Fruit fly (Drosophila melanogaster): Measurements from ENCODE around the gene CG3815.
A peak's percentile ranks its signal among the peaks of the same experiment; 100 is the strongest.

DNA sequence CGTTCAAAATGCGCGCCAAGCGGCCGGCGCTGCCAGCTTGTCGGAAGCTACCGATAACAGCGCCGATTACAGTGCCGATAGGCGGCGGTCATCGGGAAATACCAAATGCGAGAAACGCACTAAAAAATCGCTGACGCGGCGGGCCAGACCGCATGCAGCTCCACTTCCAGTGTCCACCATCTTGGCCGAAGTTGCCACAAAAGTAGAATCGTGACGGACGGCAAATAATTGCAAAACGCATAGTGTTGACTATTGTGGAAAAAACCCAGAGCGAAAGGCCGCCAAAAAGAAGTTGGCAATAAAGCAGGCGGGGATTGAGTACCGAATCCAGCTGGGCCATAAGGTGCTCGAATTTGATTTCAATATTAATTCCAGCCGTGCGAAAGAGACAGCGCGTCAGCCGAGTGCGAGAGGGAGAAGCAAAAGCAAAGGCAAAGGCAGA lies 51.8 kb downstream of the CG3815 start, which contains the start of gene CG3847:
- TF ChIP-seq brk (GFP tag; optimal IDR thresholded peaks at IDR 0.05) (no peak), Hr78 (GFP tag; optimal IDR thresholded peaks at IDR 0.05) (no peak), pan (optimal IDR thresholded peaks at IDR 0.05) (no peak), h (GFP tag; optimal IDR thresholded peaks at IDR 0.05) (peak; percentile 39), Rel (GFP tag; optimal IDR thresholded peaks at IDR 0.05) (no peak), Rel (tag; optimal IDR thresholded peaks at IDR 0.05) (peak; percentile 72), Abd-B (GFP tag; optimal IDR thresholded peaks at IDR 0.05) (no peak), GATAd (GFP tag; optimal IDR thresholded peaks at IDR 0.05) (no peak), dmrt93B (GFP tag; optimal IDR thresholded peaks at IDR 0.05) (no peak), br (GFP tag; optimal IDR thresholded peaks at IDR 0.05) (peak; percentile 56), lola (GFP tag; optimal IDR thresholded peaks at IDR 0.05) (no peak), psq (GFP tag; optimal IDR thresholded peaks at IDR 0.05) (peak; percentile 68), OdsH (GFP tag; optimal IDR thresholded peaks at IDR 0.05) (peak; percentile 39)
